Fruit fly (Drosophila melanogaster) whole organism, wandering third instar larva: ENCODE measurements around the gene AhcyL1.

Experiments
- Abd-B ChIP-seq: fragments of >200 bp; optimal IDR thresholded peaks from 2 replicates; lab custom pipeline; 2017; ENCODE audit warnings: missing biosample characterization, missing genetic modification characterization
- CG32264 ChIP-seq: fragments of 200-800 bp; sonication (Bioruptor generic); optimal IDR thresholded peaks from 2 replicates; lab custom pipeline; 2016; ENCODE audit warnings: missing biosample characterization, missing genetic modification characterization
- CG9705 ChIP-seq: fragments of 200-800 bp; sonication (Bioruptor generic); optimal IDR thresholded peaks from 2 replicates; lab custom pipeline; 2018; ENCODE audit warnings: missing biosample characterization, mild to moderate bottlenecking, missing genetic modification characterization
- CrebA ChIP-seq: fragments of 200-800 bp; sonication (Bioruptor generic); optimal IDR thresholded peaks from 2 replicates; lab custom pipeline; 2016; ENCODE audit warnings: missing biosample characterization, mild to moderate bottlenecking, missing genetic modification characterization, borderline replicate concordance
- Dif ChIP-seq: fragments of 200-275, 200-300 bp; sonication (Bioruptor generic); optimal IDR thresholded peaks from 2 replicates; lab custom pipeline; 2018; ENCODE audit warnings: missing biosample characterization, missing genetic modification characterization; ENCODE audit not compliant: partially characterized antibody
- GATAd ChIP-seq: sonication (Bioruptor generic); optimal IDR thresholded peaks from 2 replicates; lab custom pipeline; 2016; ENCODE audit warnings: missing biosample characterization, missing genetic modification characterization
- HLH106 ChIP-seq: fragments of 200-800 bp; optimal IDR thresholded peaks from 3 replicates; lab custom pipeline; 2019; ENCODE audit warnings: missing biosample characterization, mild to moderate bottlenecking, missing genetic modification characterization, moderate library complexity
- Hnf4 ChIP-seq: fragments of 200-800 bp; sonication (Bioruptor generic); optimal IDR thresholded peaks from 2 replicates; lab custom pipeline; 2016; ENCODE audit warnings: missing biosample characterization, mild to moderate bottlenecking, missing genetic modification characterization
- Hr78 ChIP-seq: fragments of >200 bp; optimal IDR thresholded peaks from 2 replicates; lab custom pipeline; 2017; ENCODE audit warnings: missing biosample characterization, missing genetic modification characterization
- Hr83 ChIP-seq: fragments of 200-300 bp; sonication (Bioruptor generic); optimal IDR thresholded peaks from 2 replicates; lab custom pipeline; 2016; ENCODE audit warnings: missing biosample characterization, mild to moderate bottlenecking, missing genetic modification characterization, moderate library complexity; ENCODE audit not compliant: poor library complexity, severe bottlenecking
- Jra ChIP-seq: sonication (Bioruptor generic); optimal IDR thresholded peaks from 2 replicates; lab custom pipeline; 2016; ENCODE audit warnings: missing biosample characterization, missing genetic modification characterization
- Mio ChIP-seq: sonication (Bioruptor generic); optimal IDR thresholded peaks from 2 replicates; lab custom pipeline; 2016; ENCODE audit warnings: missing biosample characterization, missing genetic modification characterization
- Myc ChIP-seq: fragments of >200 bp; optimal IDR thresholded peaks from 2 replicates; lab custom pipeline; 2017
- N ChIP-seq: fragments of >200 bp; optimal IDR thresholded peaks from 2 replicates; lab custom pipeline; 2018; ENCODE audit warnings: missing biosample characterization, missing external identifiers, missing genetic modification characterization
- OdsH ChIP-seq: fragments of 200-800 bp; sonication (Bioruptor generic); optimal IDR thresholded peaks from 2 replicates; lab custom pipeline; 2016; ENCODE audit warnings: missing biosample characterization, mild to moderate bottlenecking, missing genetic modification characterization
- Rel ChIP-seq, 2 experiments: fragments of 200-800 bp; sonication (Bioruptor generic) in 1 of 2; optimal IDR thresholded peaks; 2 replicates in 1 of 2; 3 replicates in 1 of 2; lab custom pipeline; 2016 to 2019; ENCODE audit warnings: mild to moderate bottlenecking in 2 of 2, missing biosample characterization in 2 of 2, missing genetic modification characterization in 2 of 2, moderate library complexity in 1 of 2
- Sp1 ChIP-seq: fragments of 200-800 bp; sonication (Bioruptor generic); optimal IDR thresholded peaks from 3 replicates; lab custom pipeline; 2019; ENCODE audit warnings: missing biosample characterization, mild to moderate bottlenecking, missing genetic modification characterization, moderate library complexity
- Vsx2 ChIP-seq: fragments of 200-300, 225-300 bp; sonication (Bioruptor generic); optimal IDR thresholded peaks from 2 replicates; lab custom pipeline; 2018; ENCODE audit warnings: missing biosample characterization, missing genetic modification characterization; ENCODE audit not compliant: partially characterized antibody
- br ChIP-seq: fragments of 200-800 bp; sonication (Bioruptor generic); optimal IDR thresholded peaks from 2 replicates; lab custom pipeline; 2016; ENCODE audit warnings: missing biosample characterization, missing genetic modification characterization
- brk ChIP-seq: fragments of 200-800 bp; sonication (Bioruptor generic); optimal IDR thresholded peaks from 2 replicates; lab custom pipeline; 2016; ENCODE audit warnings: missing biosample characterization, mild to moderate bottlenecking, missing genetic modification characterization
- dmrt93B ChIP-seq: fragments of 200-800 bp; sonication (Bioruptor generic); optimal IDR thresholded peaks from 2 replicates; lab custom pipeline; 2018; ENCODE audit warnings: missing biosample characterization, mild to moderate bottlenecking, missing genetic modification characterization
- dsf ChIP-seq: sonication (Bioruptor generic); optimal IDR thresholded peaks from 2 replicates; lab custom pipeline; 2016; ENCODE audit warnings: missing biosample characterization, missing genetic modification characterization, borderline replicate concordance
- ey ChIP-seq: fragments of 200-800 bp; sonication (Bioruptor generic); optimal IDR thresholded peaks from 2 replicates; lab custom pipeline; 2016; ENCODE audit warnings: missing biosample characterization, missing genetic modification characterization
- foxo ChIP-seq, 2 experiments: fragments of 200-800 bp; sonication (Bioruptor generic); optimal IDR thresholded peaks; 2 replicates in 1 of 2; 3 replicates in 1 of 2; lab custom pipeline; 2016 to 2017; ENCODE audit warnings: missing biosample characterization in 2 of 2, missing genetic modification characterization in 2 of 2
- fru ChIP-seq: fragments of 200-800 bp; sonication (Bioruptor generic); optimal IDR thresholded peaks from 3 replicates; lab custom pipeline; 2016; ENCODE audit warnings: missing biosample characterization, mild to moderate bottlenecking, missing genetic modification characterization
- h ChIP-seq: fragments of 200-800 bp; sonication (Bioruptor generic); optimal IDR thresholded peaks from 3 replicates; lab custom pipeline; 2016; ENCODE audit warnings: missing biosample characterization, mild to moderate bottlenecking, missing genetic modification characterization
- jim ChIP-seq: fragments of 175-275, 200-325 bp; sonication (Bioruptor generic); optimal IDR thresholded peaks from 2 replicates; lab custom pipeline; 2016; ENCODE audit warnings: missing biosample characterization, mild to moderate bottlenecking, missing genetic modification characterization
- lola ChIP-seq: fragments of >200 bp; optimal IDR thresholded peaks from 2 replicates; lab custom pipeline; 2017; ENCODE audit warnings: missing biosample characterization, missing genetic modification characterization
- pan ChIP-seq: fragments of >200 bp; optimal IDR thresholded peaks from 2 replicates; lab custom pipeline; 2017
- psq ChIP-seq: fragments of 200-800 bp; sonication (Bioruptor generic); optimal IDR thresholded peaks from 3 replicates; lab custom pipeline; 2017; ENCODE audit warnings: missing biosample characterization, mild to moderate bottlenecking, missing genetic modification characterization, moderate library complexity
- rgr ChIP-seq: fragments of 200-800 bp; sonication (Bioruptor generic); optimal IDR thresholded peaks from 3 replicates; lab custom pipeline; 2016; ENCODE audit warnings: missing biosample characterization, mild to moderate bottlenecking, missing genetic modification characterization
- sage ChIP-seq: fragments of 200-800 bp; sonication (Bioruptor generic); optimal IDR thresholded peaks from 2 replicates; lab custom pipeline; 2016; ENCODE audit warnings: missing biosample characterization, mild to moderate bottlenecking, missing genetic modification characterization
- tai ChIP-seq: sonication (Bioruptor generic); optimal IDR thresholded peaks from 2 replicates; lab custom pipeline; 2016; ENCODE audit warnings: missing biosample characterization, missing genetic modification characterization
- usp ChIP-seq: fragments of >200 bp; optimal IDR thresholded peaks from 2 replicates; lab custom pipeline; 2017; ENCODE audit warnings: missing biosample characterization, missing genetic modification characterization
- woc ChIP-seq: sonication (Bioruptor generic); optimal IDR thresholded peaks from 2 replicates; lab custom pipeline; 2016; ENCODE audit warnings: missing biosample characterization, mild to moderate bottlenecking, missing genetic modification characterization

Gene AhcyL1

DNA sequence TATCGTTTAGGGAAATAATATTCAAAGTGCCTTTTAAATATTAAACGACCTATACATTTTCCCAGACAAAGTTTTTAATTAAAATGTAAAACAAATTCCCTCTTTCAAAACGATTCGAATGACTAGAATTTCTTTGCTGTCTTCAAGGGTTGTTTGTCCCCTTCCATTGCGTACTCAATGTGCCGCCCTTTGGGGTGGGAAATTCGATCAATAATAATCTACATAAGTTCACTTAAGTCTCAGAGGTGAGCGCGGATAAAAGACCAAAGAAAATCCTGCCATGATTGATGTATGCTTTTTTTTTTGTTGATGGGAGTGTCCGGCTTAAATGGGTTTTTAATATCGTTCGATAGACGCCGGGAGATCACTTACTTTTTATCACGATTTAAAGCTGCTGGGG lies 47.6 kb upstream of the AhcyL1 start:
- TF ChIP-seq usp (GFP tag; lab: Kevin White, UChicago), result no peak
- no peak for TF ChIP-seq pan (lab: Kevin White, UChicago)

DNA sequence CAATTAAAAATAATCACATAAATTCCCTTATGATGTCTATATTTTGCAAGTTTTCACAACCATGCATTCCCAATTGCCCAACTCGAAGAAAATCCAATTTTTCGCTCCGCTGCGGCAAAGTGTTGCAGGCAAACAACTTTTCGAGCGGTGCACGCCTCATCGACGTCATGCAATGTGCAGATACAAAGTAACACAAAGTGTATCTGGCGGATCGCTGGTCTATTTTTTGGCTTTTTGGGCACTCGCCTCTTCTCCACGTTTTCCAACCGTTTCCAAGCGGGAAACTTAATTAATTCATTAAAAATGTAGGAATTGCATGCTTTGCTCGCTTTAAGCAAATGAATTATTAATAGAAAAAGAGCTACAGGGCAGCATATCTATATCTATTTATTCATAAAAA lies 46.7 kb upstream of the AhcyL1 start:
- TF ChIP-seq tai (GFP tag; lab: Kevin White, UChicago), result no peak
- TF ChIP-seq jim (GFP tag; lab: Kevin White, UChicago), result no peak
- TF ChIP-seq foxo (GFP tag; optimal IDR thresholded peaks at IDR 0.05; lab: Kevin White, UChicago), result no peak
- TF ChIP-seq rgr (GFP tag; lab: Kevin White, UChicago), result no peak
- TF ChIP-seq brk (GFP tag; lab: Kevin White, UChicago), result no peak
- TF ChIP-seq OdsH, result no peak
- TF ChIP-seq psq (GFP tag; lab: Kevin White, UChicago), result no peak
- no peak for TF ChIP-seq fru (GFP tag; lab: Kevin White, UChicago)
- TF ChIP-seq Abd-B (GFP tag; lab: Kevin White, UChicago), result no peak
- no peak for TF ChIP-seq woc (GFP tag; lab: Kevin White, UChicago)
- no peak for TF ChIP-seq ey (GFP tag; lab: Kevin White, UChicago)
- no peak for TF ChIP-seq CG32264 (GFP tag; lab: Kevin White, UChicago)
- no peak for TF ChIP-seq Hr78 (GFP tag; lab: Kevin White, UChicago)
- no peak for TF ChIP-seq h (GFP tag; lab: Kevin White, UChicago)
- TF ChIP-seq pan (lab: Kevin White, UChicago), result no peak
- TF ChIP-seq dsf (GFP tag; lab: Kevin White, UChicago), result no peak
- TF ChIP-seq lola, result no peak
- no peak for TF ChIP-seq Myc (lab: Kevin White, UChicago)
- no peak for TF ChIP-seq Dif (GFP tag; lab: Kevin White, UChicago)
- no peak for TF ChIP-seq usp (GFP tag; lab: Kevin White, UChicago)

DNA sequence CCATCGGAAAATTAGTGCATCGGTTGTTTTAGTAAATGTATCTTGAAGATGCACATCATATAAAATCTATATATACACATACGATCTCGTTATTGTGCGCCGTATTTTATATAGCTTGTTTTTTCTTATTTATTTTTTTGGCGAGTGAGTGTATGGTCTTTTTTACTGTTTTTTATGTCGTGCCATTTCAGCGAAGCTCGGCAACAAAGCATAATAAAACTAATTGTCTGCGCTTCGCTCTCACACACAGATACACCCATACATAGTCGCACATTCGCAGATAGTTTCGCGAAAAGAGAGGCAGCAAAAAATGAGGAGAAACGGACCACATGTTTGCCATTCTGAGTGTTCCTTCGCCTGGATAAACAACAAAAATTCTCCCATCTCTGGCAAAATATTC lies 45.7 kb upstream of the AhcyL1 start:
- TF ChIP-seq lola, result no peak
- peak; percentile 18 for TF ChIP-seq Rel (GFP tag; optimal IDR thresholded peaks at IDR 0.05; lab: Kevin White, UChicago)
- no peak for TF ChIP-seq Rel (tag; optimal IDR thresholded peaks at IDR 0.05; lab: Kevin White, UChicago)
- TF ChIP-seq brk (GFP tag; lab: Kevin White, UChicago), result no peak
- no peak for TF ChIP-seq h (GFP tag; lab: Kevin White, UChicago)
- TF ChIP-seq Hnf4, result no peak
- TF ChIP-seq psq (GFP tag; lab: Kevin White, UChicago), result peak; percentile 85
- TF ChIP-seq ey (GFP tag; lab: Kevin White, UChicago), result no peak
- TF ChIP-seq OdsH, result no peak
- peak; percentile 15 for TF ChIP-seq Sp1

DNA sequence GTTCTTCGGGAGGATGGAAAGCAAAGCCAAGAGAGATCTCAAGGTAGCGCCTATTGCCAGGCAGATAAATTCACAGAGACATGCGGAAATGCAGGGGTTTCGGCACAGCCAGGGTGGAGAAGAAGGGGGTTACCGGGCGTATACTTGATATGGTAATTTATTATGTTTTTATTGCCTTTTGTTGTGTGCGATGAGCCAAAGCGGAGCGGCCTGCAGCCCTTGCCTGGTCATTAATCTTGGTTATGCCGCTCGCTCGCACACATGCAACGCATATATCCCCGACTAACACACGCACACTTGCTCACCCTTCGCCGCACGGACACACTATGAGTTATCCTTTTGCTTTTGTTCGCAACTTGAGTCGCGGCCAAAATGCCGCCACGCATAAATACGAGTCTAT lies 44.5 kb upstream of the AhcyL1 start:
- TF ChIP-seq tai (GFP tag; lab: Kevin White, UChicago), result no peak
- no peak for TF ChIP-seq brk (GFP tag; lab: Kevin White, UChicago)

DNA sequence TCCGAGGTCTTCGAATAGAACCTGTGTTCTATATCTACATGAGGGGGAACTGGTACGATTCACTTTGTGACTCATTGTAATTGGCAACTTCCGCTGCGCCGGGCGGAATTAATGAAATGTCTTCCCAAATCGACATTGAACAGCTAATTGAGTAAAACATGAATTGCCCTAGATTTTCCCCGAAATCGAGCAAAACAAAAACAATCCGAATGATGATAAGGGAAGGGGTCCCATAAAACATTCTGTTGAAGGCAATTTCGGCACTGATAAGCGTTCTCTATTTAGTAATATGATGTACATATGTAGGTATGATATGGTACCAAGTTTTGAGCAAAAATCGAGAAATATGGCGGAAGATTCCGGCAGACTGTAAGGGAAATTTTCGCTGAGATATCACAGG lies 37.6 kb upstream of the AhcyL1 start:
- TF ChIP-seq foxo (GFP tag; optimal IDR thresholded peaks at IDR 0.05; lab: Kevin White, UChicago) (no peak), Rel (GFP tag; optimal IDR thresholded peaks at IDR 0.05; lab: Kevin White, UChicago) (no peak), Rel (tag; optimal IDR thresholded peaks at IDR 0.05; lab: Kevin White, UChicago) (peak; percentile 6)

DNA sequence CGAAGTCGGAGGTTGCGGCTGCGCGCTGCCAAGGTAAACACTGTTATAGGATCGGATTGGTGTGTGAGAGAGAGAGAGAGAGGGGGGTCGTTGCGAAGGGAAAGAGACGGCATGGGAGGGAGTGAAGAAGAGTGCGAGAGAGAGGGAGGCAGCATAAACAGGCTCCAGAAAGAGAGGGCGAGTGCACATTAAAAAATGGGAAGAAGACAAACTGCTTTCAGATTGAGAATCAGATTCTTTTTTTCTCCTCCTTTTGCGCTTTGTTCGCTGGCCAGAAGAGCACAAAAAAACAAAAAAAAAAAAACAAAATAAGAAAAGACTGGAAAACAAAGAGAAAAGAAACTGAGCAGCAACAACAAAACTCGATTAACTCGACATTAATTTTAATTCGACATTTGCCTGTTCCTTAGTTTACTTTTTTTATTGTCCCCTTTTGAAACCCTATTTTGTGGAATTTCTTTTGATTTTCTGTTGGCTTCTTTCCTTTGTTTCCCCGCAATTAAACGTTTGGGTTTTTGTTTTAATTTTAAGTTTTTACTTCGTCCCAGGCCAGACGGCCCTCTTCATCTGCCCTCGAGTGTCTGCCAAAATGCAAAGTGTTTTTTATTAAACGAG lies 36.3 kb upstream of the AhcyL1 start:
- TF ChIP-seq usp (GFP tag; lab: Kevin White, UChicago) (no peak), Myc (lab: Kevin White, UChicago) (no peak), ey (GFP tag; lab: Kevin White, UChicago) (peak; percentile 36), lola (no peak), dmrt93B (no peak), sage (GFP tag; lab: Kevin White, UChicago) (peak; percentile 1), Vsx2 (GFP tag; lab: Kevin White, UChicago) (peak; percentile 84), Mio (GFP tag; lab: Kevin White, UChicago) (no peak), rgr (GFP tag; lab: Kevin White, UChicago) (peak; percentile 46), Jra (no peak), dsf (GFP tag; lab: Kevin White, UChicago) (no peak), CG9705 (GFP tag; lab: Kevin White, UChicago) (no peak), Hr78 (GFP tag; lab: Kevin White, UChicago) (no peak), OdsH (peak; percentile 46), woc (GFP tag; lab: Kevin White, UChicago) (peak; percentile 56), Hr83 (no peak), N (no peak), CG32264 (GFP tag; lab: Kevin White, UChicago) (no peak), Sp1 (peak; percentile 52), h (GFP tag; lab: Kevin White, UChicago) (peak; percentile 27), pan (lab: Kevin White, UChicago) (no peak), tai (GFP tag; lab: Kevin White, UChicago) (no peak), GATAd (GFP tag; lab: Kevin White, UChicago) (no peak), br (GFP tag; lab: Kevin White, UChicago) (peak; percentile 50), CrebA (GFP tag; lab: Kevin White, UChicago) (peak; percentile 76), brk (GFP tag; lab: Kevin White, UChicago) (peak; percentile 53), psq (GFP tag; lab: Kevin White, UChicago) (peak; percentile 98), jim (GFP tag; lab: Kevin White, UChicago) (peak; percentile 43), Hnf4 (peak; percentile 2), HLH106 (tag; lab: Kevin White, UChicago) (peak; percentile 34), Abd-B (GFP tag; lab: Kevin White, UChicago) (no peak)
